Worm (Caenorhabditis elegans): ENCODE measurements around the gene F14F9.4.

DNA sequence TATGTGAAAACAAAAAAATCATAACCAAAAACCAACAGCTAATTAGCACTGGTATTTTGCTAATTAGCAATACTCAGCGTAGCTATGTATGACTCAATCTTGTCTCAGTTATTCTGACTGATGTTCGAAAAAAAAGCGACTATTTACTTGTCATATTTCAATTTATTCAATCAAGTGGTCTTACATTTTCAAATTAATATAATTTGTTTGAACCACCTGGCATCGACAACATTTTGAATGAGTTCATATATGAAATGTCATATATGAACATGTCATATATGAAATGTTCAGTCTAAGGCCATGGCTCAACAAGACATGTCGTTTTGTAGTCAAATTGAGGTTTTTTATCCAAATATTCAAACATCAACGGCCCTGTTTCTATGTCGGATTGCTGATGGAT is 32.9 kb downstream of the F14F9.4 start, which contains the start of gene srw-140:
- TF ChIP-seq cog-1 (tag; optimal IDR thresholded peaks at IDR 0.05) = no peak
- no peak for TF ChIP-seq flt-1 (GFP tag; IDR thresholded peaks at IDR 0.05)
- no peak for TF ChIP-seq med-1 (GFP tag; optimal IDR thresholded peaks at IDR 0.05; ENCODE audit: insufficient read depth)
- TF ChIP-seq ztf-29 (GFP tag; IDR thresholded peaks at IDR 0.05) = no peak
- TF ChIP-seq tab-1 (GFP tag; IDR thresholded peaks at IDR 0.05) = no peak
- no peak for TF ChIP-seq klf-2 (GFP tag; conservative IDR thresholded peaks at IDR 0.05)
- TF ChIP-seq ref-1 (GFP tag; conservative IDR thresholded peaks at IDR 0.05) = no peak
- TF ChIP-seq ztf-23 (GFP tag; IDR thresholded peaks at IDR 0.05) = no peak
- TF ChIP-seq T22C8.4 (GFP tag; IDR thresholded peaks at IDR 0.05) = no peak

Measured in whole organism, midembryonic.